Worm (Caenorhabditis elegans) whole organism, young adult: ENCODE data around the gene clec-60.

Experiments used
- F33H1.4 ChIP-seq: fragments of 200-800 bp; sonication (Bioruptor generic); IDR thresholded peaks from 2 replicates; pipeline ENCODE4 v1.3.6; 2022; ENCODE audit warnings: missing genetic modification reagents, missing genetic modification characterization, missing compliant biosample characterization
- F37B4.10 ChIP-seq: fragments of 200-800 bp; sonication (Bioruptor generic); IDR thresholded peaks from 2 replicates; pipeline ENCODE4 v1.3.6; 2022; ENCODE audit warnings: missing genetic modification characterization, missing compliant biosample characterization
- F55B11.4 ChIP-seq: sonication (generic microtip); optimal IDR thresholded peaks from 2 replicates; lab custom pipeline; 2016; ENCODE audit warnings: missing compliant biosample characterization, missing genetic modification characterization, borderline replicate concordance; ENCODE audit not compliant: insufficient read depth
- ZK185.1 ChIP-seq: sonication (generic microtip); optimal IDR thresholded peaks from 2 replicates; lab custom pipeline; 2016; ENCODE audit warnings: mild to moderate bottlenecking, missing genetic modification characterization, missing compliant biosample characterization; ENCODE audit not compliant: poor library complexity, severe bottlenecking
- die-1 ChIP-seq: sonication (generic microtip); optimal IDR thresholded peaks from 2 replicates; lab custom pipeline; 2016; ENCODE audit warnings: missing genotype, mild to moderate bottlenecking, missing genetic modification characterization, missing compliant biosample characterization
- hsf-1 ChIP-seq: fragments of 200-800 bp; sonication (Bioruptor generic); IDR thresholded peaks from 2 replicates; pipeline ENCODE4 v1.3.6; 2022; ENCODE audit warnings: missing genetic modification reagents, missing genetic modification characterization, missing compliant biosample characterization
- let-607 ChIP-seq, 2 experiments: fragments of 200-800 bp in 1 of 2; sonication (Bioruptor generic) in 1 of 2; sonication (generic microtip) in 1 of 2; optimal IDR thresholded peaks; 2 replicates each; lab custom pipeline; 2016 to 2018; ENCODE audit warnings: mild to moderate bottlenecking in 2 of 2, missing compliant biosample characterization in 2 of 2, missing genetic modification characterization in 2 of 2, moderate library complexity in 2 of 2, missing genotype in 1 of 2
- sea-2 ChIP-seq: fragments of 200-800 bp; sonication (Bioruptor generic); IDR thresholded peaks from 2 replicates; pipeline ENCODE4 v1.3.6; 2022; ENCODE audit warnings: missing genetic modification characterization, missing compliant biosample characterization
- snpc-4 ChIP-seq, 5 experiments: fragments of 150-350 bp in 1 of 5; sonication (generic microtip) in 4 of 5; optimal IDR thresholded peaks; 2 replicates each; lab custom pipeline; 2014 to 2018; ENCODE audit warnings: missing genetic modification characterization in 5 of 5, missing biosample characterization in 3 of 5, antibody characterized with exemption in 2 of 5, mild to moderate bottlenecking in 2 of 5, missing compliant biosample characterization in 2 of 5, missing genotype in 2 of 5, moderate library complexity in 2 of 5, missing genetic modification reagents in 1 of 5
- tlf-1 ChIP-seq: fragments of 200-800 bp; sonication (Bioruptor generic); optimal IDR thresholded peaks from 2 replicates; lab custom pipeline; 2018; ENCODE audit warnings: mild to moderate bottlenecking, missing genetic modification characterization, missing compliant biosample characterization

- TF ChIP-seq die-1 (tag; lab: Kevin White, UChicago) = no peak
- TF ChIP-seq F55B11.4 = no peak
- TF ChIP-seq tlf-1 (GFP tag; lab: Kevin White, UChicago) = no peak
- no peak for TF ChIP-seq snpc-4 (GFP tag; optimal IDR thresholded peaks at IDR 0.05; lab: Kevin White, UChicago)
- TF ChIP-seq snpc-4 (tag; optimal IDR thresholded peaks at IDR 0.05; lab: Kevin White, UChicago) = no peak
- TF ChIP-seq sea-2 (GFP tag; lab: Robert Waterston, UW) = no peak
- no peak for TF ChIP-seq let-607 (tag; optimal IDR thresholded peaks at IDR 0.05; lab: Kevin White, UChicago)
- TF ChIP-seq hsf-1 (GFP tag; lab: Robert Waterston, UW) = no peak
- TF ChIP-seq F37B4.10 (GFP tag; lab: Robert Waterston, UW) = no peak
- TF ChIP-seq F33H1.4 = no peak
- no peak for TF ChIP-seq ZK185.1 (tag; lab: Kevin White, UChicago)
Measured at ce11 chrII:10471247-10471646, 10.4 kb downstream of the clec-60 start, which contains the start of gene ZK666.1.
